Worm (Caenorhabditis elegans): ENCODE data around the gene arrd-6.

arrd-6 gene

ce11 chrII:11103657-11104056 is 38.9 kb upstream of the arrd-6 start, which contains the start of gene C09H10.5:
C09H10.5 (minus strand) TSS chrII:11103757.
- TF ChIP-seq Y5F2A.4 (GFP tag; optimal IDR thresholded peaks at IDR 0.05) (no peak), unc-62 (GFP tag; optimal IDR thresholded peaks at IDR 0.05 in 1 of 2) (peak in 1 of 2 experiments; percentile 17), unc-62 (tag; optimal IDR thresholded peaks at IDR 0.05) (no peak)

- peak; percentile 89 for TF ChIP-seq aha-1 (tag)
- TF ChIP-seq unc-39 (tag; optimal IDR thresholded peaks at IDR 0.05): no peak
- no peak for TF ChIP-seq ceh-82 (tag; optimal IDR thresholded peaks at IDR 0.05)
Observed at ce11 chrII:11104162-11104561, 38.4 kb upstream of the arrd-6 start, which contains the start of gene C09H10.9. C09H10.9 (plus strand) TSS chrII:11104462.

ce11 chrII:11105981-11106711 is 36.4 kb upstream of the arrd-6 start, which contains the start of gene nasp-1:
nasp-1 (plus strand) TSS chrII:11106612.
- no peak for TF ChIP-seq ZK546.5 (tag; optimal IDR thresholded peaks at IDR 0.05)
- no peak for TF ChIP-seq spr-3 (GFP tag; optimal IDR thresholded peaks at IDR 0.05)
- TF ChIP-seq unc-62 (GFP tag; optimal IDR thresholded peaks at IDR 0.05 in 1 of 2): no peak
- no peak for TF ChIP-seq unc-62 (tag; optimal IDR thresholded peaks at IDR 0.05)
- peak; percentile 73 for TF ChIP-seq dpl-1 (GFP tag; optimal IDR thresholded peaks at IDR 0.05)
- TF ChIP-seq pqm-1 (tag; optimal IDR thresholded peaks at IDR 0.05): no peak
- peak in 1 of 2 experiments; percentile 80 for TF ChIP-seq lsy-2 (tag; optimal IDR thresholded peaks at IDR 0.05)
- peak; percentile 86 for TF ChIP-seq mes-2 (tag; optimal IDR thresholded peaks at IDR 0.05; ENCODE audit: poor library complexity, severe bottlenecking)
- TF ChIP-seq unc-130 (GFP tag; optimal IDR thresholded peaks at IDR 0.05): peak; percentile 18
- TF ChIP-seq daf-16 (GFP tag; optimal IDR thresholded peaks at IDR 0.05): no peak
- peak; percentile 28 for TF ChIP-seq daf-16 (tag; optimal IDR thresholded peaks at IDR 0.05)
- peak; percentile 25; the same call in 1 of the 2 replicates for TF ChIP-seq Y48G9A.11 (GFP tag; IDR thresholded peaks at IDR 0.05)

ce11 chrII:11107828-11108227 is 34.7 kb upstream of the arrd-6 start, which contains the start of gene apc-17:
apc-17 (plus strand) TSS chrII:11108128.
- TF ChIP-seq nhr-11 (tag; optimal IDR thresholded peaks at IDR 0.05): no peak
- no peak for TF ChIP-seq nhr-76 (tag; optimal IDR thresholded peaks at IDR 0.05)
- TF ChIP-seq F26F4.8 (GFP tag; conservative IDR thresholded peaks at IDR 0.05): no peak
- no peak for TF ChIP-seq ZK337.2 (GFP tag; IDR thresholded peaks at IDR 0.05)
- no peak for TF ChIP-seq ceh-62 (tag; optimal IDR thresholded peaks at IDR 0.05)
- TF ChIP-seq ctbp-1 (GFP tag; IDR thresholded peaks at IDR 0.05): no peak
- no peak for TF ChIP-seq F44E2.7 (GFP tag; IDR thresholded peaks at IDR 0.05)
- no peak for TF ChIP-seq dmd-9 (GFP tag; IDR thresholded peaks at IDR 0.05)
- TF ChIP-seq zfp-2 (tag; optimal IDR thresholded peaks at IDR 0.05): no peak
- no peak for TF ChIP-seq lir-3 (tag; optimal IDR thresholded peaks at IDR 0.05)
- no peak for TF ChIP-seq saeg-2 (GFP tag; IDR thresholded peaks at IDR 0.05)
- no peak for TF ChIP-seq nhr-25 (tag; optimal IDR thresholded peaks at IDR 0.05; ENCODE audit: borderline replicate concordance, insufficient read depth)
- no peak for TF ChIP-seq hlh-30 (tag; optimal IDR thresholded peaks at IDR 0.05; ENCODE audit: insufficient read depth)

- peak in 1 of 2 experiments; percentile 97 for TF ChIP-seq unc-62 (GFP tag; optimal IDR thresholded peaks at IDR 0.05 in 1 of 2)
- TF ChIP-seq unc-62 (tag; optimal IDR thresholded peaks at IDR 0.05): no peak
- TF ChIP-seq ceh-20 (GFP tag; IDR thresholded peaks at IDR 0.05): no peak
Observed at ce11 chrII:11110419-11110818, 32.1 kb upstream of the arrd-6 start.

- TF ChIP-seq ZK546.5 (tag; optimal IDR thresholded peaks at IDR 0.05) (no peak), nhr-6 (tag; optimal IDR thresholded peaks at IDR 0.05) (no peak), F26F4.8 (GFP tag; conservative IDR thresholded peaks at IDR 0.05) (no peak), R02D3.7 (tag; optimal IDR thresholded peaks at IDR 0.05) (no peak), vab-7 (GFP tag; IDR thresholded peaks at IDR 0.05) (no peak), ceh-32 (tag; optimal IDR thresholded peaks at IDR 0.05; ENCODE audit: poor library complexity) (no peak), F44E2.7 (GFP tag; IDR thresholded peaks at IDR 0.05) (no peak), dmd-6 (GFP tag; IDR thresholded peaks at IDR 0.05) (no peak), egl-27 (tag; optimal IDR thresholded peaks at IDR 0.05) (no peak), ceh-82 (tag; optimal IDR thresholded peaks at IDR 0.05) (no peak), dpl-1 (GFP tag; optimal IDR thresholded peaks at IDR 0.05) (no peak), Y105C5A.15 (GFP tag; IDR thresholded peaks at IDR 0.05) (no peak), aha-1 (tag) (no peak), dve-1 (tag; optimal IDR thresholded peaks at IDR 0.05; ENCODE audit: insufficient read depth) (no peak), hmg-1.1 (GFP tag; IDR thresholded peaks at IDR 0.05) (no peak), hlh-11 (tag; optimal IDR thresholded peaks at IDR 0.05) (no peak), lin-29 (GFP tag; IDR thresholded peaks at IDR 0.05) (no peak)
Observed at ce11 chrII:11111107-11111506, 31.4 kb upstream of the arrd-6 start, which contains the start of gene glb-4. glb-4 (minus strand) TSS chrII:11111207.
